Worm (Caenorhabditis elegans) whole organism, midembryonic: Measurements from ENCODE around the gene dpf-6.

Experiments used
- ref-1 ChIP-seq: fragments of 200-800 bp; sonication (Bioruptor generic); conservative IDR thresholded peaks from 2 replicates; pipeline ENCODE4 v1.3.6; 2022; ENCODE audit warnings: missing genetic modification reagents, missing genetic modification characterization, missing compliant biosample characterization
- ztf-29 ChIP-seq: fragments of 200-800 bp; sonication (Bioruptor generic); IDR thresholded peaks from 2 replicates; pipeline ENCODE4 v1.3.6; 2022; ENCODE audit warnings: missing genetic modification reagents, missing genetic modification characterization, missing compliant biosample characterization

ce11 chrIII:8061114-8061513 is 23.1 kb downstream of the dpf-6 start:
- no peak for TF ChIP-seq ref-1 (GFP tag; lab: Robert Waterston, UW)
- TF ChIP-seq ztf-29 (GFP tag; lab: Robert Waterston, UW) = no peak
